Worm (Caenorhabditis elegans) whole organism, late embryonic: ENCODE measurements around the gene nova-1.

ENCODE experiments used
- ahr-1 ChIP-seq: sonication (generic microtip); optimal IDR thresholded peaks from 2 replicates; lab custom pipeline; 2016; ENCODE audit warnings: missing genetic modification characterization, missing compliant biosample characterization
- ama-1 ChIP-seq: fragments of 150-350 bp; optimal IDR thresholded peaks from 2 replicates; lab custom pipeline; 2014
- ceh-18 ChIP-seq: sonication (generic microtip); optimal IDR thresholded peaks from 2 replicates; lab custom pipeline; 2016; ENCODE audit warnings: missing genetic modification characterization, missing compliant biosample characterization
- ceh-30 ChIP-seq: fragments of 150-350 bp; optimal IDR thresholded peaks from 2 replicates; lab custom pipeline; 2014; ENCODE audit warnings: missing biosample characterization, missing genetic modification characterization
- elt-2 ChIP-seq: sonication (generic microtip); optimal IDR thresholded peaks from 2 replicates; lab custom pipeline; 2016; ENCODE audit warnings: missing genetic modification reagents, missing genetic modification characterization, missing compliant biosample characterization
- fkh-10 ChIP-seq: fragments of 150-350 bp; optimal IDR thresholded peaks from 2 replicates; lab custom pipeline; 2014; ENCODE audit warnings: missing biosample characterization, missing genetic modification reagents, missing genetic modification characterization
- pha-2 ChIP-seq: sonication (generic microtip); optimal IDR thresholded peaks from 2 replicates; lab custom pipeline; 2017; ENCODE audit warnings: mild to moderate bottlenecking, missing genetic modification characterization, missing compliant biosample characterization
- pha-4 ChIP-seq: fragments of 150-350 bp; optimal IDR thresholded peaks from 2 replicates; lab custom pipeline; 2018; ENCODE audit warnings: missing biosample characterization, missing genetic modification reagents, missing genetic modification characterization
- sox-4 ChIP-seq: sonication (generic microtip); optimal IDR thresholded peaks from 2 replicates; lab custom pipeline; 2017; ENCODE audit warnings: mild to moderate bottlenecking, missing genetic modification characterization, inconsistent platforms, missing compliant biosample characterization
- unc-86 ChIP-seq: sonication (generic microtip); optimal IDR thresholded peaks from 2 replicates; lab custom pipeline; 2016; ENCODE audit warnings: missing genetic modification characterization, missing compliant biosample characterization
- ztf-16 ChIP-seq: sonication (generic microtip); optimal IDR thresholded peaks from 2 replicates; lab custom pipeline; 2017; ENCODE audit warnings: missing genetic modification characterization, missing compliant biosample characterization

ce11 chrV:18123639-18124038, 41.9 kb upstream of the nova-1 start, which contains the start of gene fbxa-107:
- TF ChIP-seq ceh-30 (no peak), ama-1 (lab: Kevin White, UChicago) (no peak), elt-2 (tag; lab: Kevin White, UChicago) (no peak), unc-86 (tag; lab: Kevin White, UChicago) (no peak), ceh-18 (tag; lab: Kevin White, UChicago) (no peak), pha-4 (no peak), ahr-1 (tag; lab: Kevin White, UChicago) (no peak), ztf-16 (no peak), fkh-10 (no peak), sox-4 (tag; lab: Kevin White, UChicago) (no peak), pha-2 (tag; lab: Kevin White, UChicago) (no peak)
